Worm (Caenorhabditis elegans): ENCODE data around the gene nhr-127.

The nhr-127 gene

DNA sequence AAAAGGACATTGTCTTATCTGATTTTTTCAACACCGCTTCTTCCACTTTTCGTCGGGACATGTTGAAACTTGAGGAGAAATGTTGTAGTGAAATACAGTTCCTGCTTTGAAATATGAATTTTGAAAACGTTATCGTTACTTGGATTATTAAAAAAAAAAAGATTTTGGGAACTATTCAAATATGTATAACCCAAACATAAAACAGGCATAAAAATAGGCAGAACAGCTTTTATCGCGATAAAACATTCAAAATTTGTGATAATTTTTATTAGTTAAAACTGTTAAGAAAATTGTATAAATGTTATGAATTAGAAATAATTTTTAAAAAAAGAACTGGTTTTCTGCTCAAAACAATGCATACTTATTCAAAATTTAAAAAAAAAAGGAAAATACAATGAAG lies 3.4 kb upstream of the nhr-127 start, which contains the start of gene bgnt-1.3:
bgnt-1.3 (minus strand) TSS at position 101 of the 400 bp plus-strand sequence.
- no peak for TF ChIP-seq zip-8 (tag; optimal IDR thresholded peaks at IDR 0.05)
- TF ChIP-seq blmp-1 (tag; optimal IDR thresholded peaks at IDR 0.05): no peak
- no peak for TF ChIP-seq ceh-83 (GFP tag; optimal IDR thresholded peaks at IDR 0.05)
- TF ChIP-seq mep-1 (tag; optimal IDR thresholded peaks at IDR 0.05): no peak
- TF ChIP-seq lin-13 (tag; optimal IDR thresholded peaks at IDR 0.05): no peak
- no peak for TF ChIP-seq pha-4 (tag; optimal IDR thresholded peaks at IDR 0.05)
- no peak for TF ChIP-seq nhr-237 (tag; optimal IDR thresholded peaks at IDR 0.05)
- no peak for TF ChIP-seq tbx-8 (GFP tag; optimal IDR thresholded peaks at IDR 0.05)
- TF ChIP-seq ztf-11 (tag; optimal IDR thresholded peaks at IDR 0.05): no peak
- no peak for TF ChIP-seq cnd-1 (tag; optimal IDR thresholded peaks at IDR 0.05)
- no peak for TF ChIP-seq nhr-12 (tag; optimal IDR thresholded peaks at IDR 0.05)
- TF ChIP-seq nhr-28 (tag; optimal IDR thresholded peaks at IDR 0.05): no peak
- TF ChIP-seq unc-120 (tag; optimal IDR thresholded peaks at IDR 0.05; ENCODE audit: poor library complexity, severe bottlenecking): no peak
- TF ChIP-seq nhr-2 (tag; optimal IDR thresholded peaks at IDR 0.05): no peak

DNA sequence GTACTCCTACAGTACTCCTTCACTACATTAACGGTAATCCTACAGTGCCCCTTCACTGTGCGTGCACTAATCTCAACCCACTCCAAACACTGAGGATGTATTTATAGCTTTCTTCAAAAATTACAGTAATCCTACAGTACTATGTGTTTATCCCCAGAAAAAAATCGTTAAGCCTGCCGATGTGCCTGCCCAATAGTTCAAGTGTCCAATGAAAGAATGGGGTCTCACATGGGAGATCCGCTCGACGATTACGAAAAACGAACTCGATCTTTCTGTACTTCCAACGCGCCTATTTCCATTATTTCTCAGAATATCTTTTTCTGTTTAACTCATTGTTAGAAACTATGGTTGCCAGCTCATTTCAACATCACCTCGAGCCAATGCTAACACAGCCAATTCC lies 1.6 kb upstream of the nhr-127 start, which contains the start of gene nhr-218:
nhr-218 (plus strand) TSS at position 301 of the 400 bp plus-strand sequence.
- TF ChIP-seq ham-2 (GFP tag; optimal IDR thresholded peaks at IDR 0.05) (no peak), ceh-39 (tag; optimal IDR thresholded peaks at IDR 0.05) (no peak), nhr-2 (tag; optimal IDR thresholded peaks at IDR 0.05) (no peak), mep-1 (tag; optimal IDR thresholded peaks at IDR 0.05) (no peak), lin-13 (tag; optimal IDR thresholded peaks at IDR 0.05) (no peak), blmp-1 (tag; optimal IDR thresholded peaks at IDR 0.05) (no peak), ceh-43 (GFP tag; optimal IDR thresholded peaks at IDR 0.05) (no peak), nhr-237 (tag; optimal IDR thresholded peaks at IDR 0.05) (no peak), elt-1 (tag; optimal IDR thresholded peaks at IDR 0.05; ENCODE audit: borderline replicate concordance, insufficient read depth) (no peak), snpc-4 (tag; optimal IDR thresholded peaks at IDR 0.05) (no peak), hlh-1 (tag; optimal IDR thresholded peaks at IDR 0.05) (no peak), elt-3 (tag; optimal IDR thresholded peaks at IDR 0.05) (no peak), sptf-1 (tag; optimal IDR thresholded peaks at IDR 0.05) (no peak), ces-1 (GFP tag; optimal IDR thresholded peaks at IDR 0.05) (no peak), mls-2 (tag; optimal IDR thresholded peaks at IDR 0.05) (no peak), nhr-12 (tag; optimal IDR thresholded peaks at IDR 0.05) (no peak), nhr-28 (tag; optimal IDR thresholded peaks at IDR 0.05) (no peak), sem-2 (GFP tag; optimal IDR thresholded peaks at IDR 0.05) (no peak)

DNA sequence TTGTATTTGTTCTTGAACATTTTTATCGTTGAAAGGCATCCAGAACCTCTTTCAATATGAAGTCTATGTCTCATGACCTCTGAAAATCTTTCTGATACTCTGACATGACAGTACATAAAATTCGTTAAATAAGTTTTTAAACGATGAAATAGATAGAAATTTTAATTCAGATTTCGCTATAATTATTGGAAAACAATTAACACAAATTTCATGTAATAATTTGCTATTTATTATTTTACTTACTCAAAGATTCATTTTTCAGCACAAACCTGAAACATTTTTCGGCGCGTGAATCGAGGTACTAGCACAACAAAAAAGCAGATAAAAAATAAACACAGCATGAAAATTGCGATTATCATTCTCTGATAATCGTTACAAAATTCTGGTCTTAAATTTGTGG lies 6.7 kb downstream of the nhr-127 start, which contains the start of gene T13F3.4:
T13F3.4 (minus strand) TSS at position 101 of the 400 bp plus-strand sequence.
- no peak for TF ChIP-seq hlh-1 (tag; optimal IDR thresholded peaks at IDR 0.05)
- no peak for TF ChIP-seq unc-120 (tag; optimal IDR thresholded peaks at IDR 0.05; ENCODE audit: poor library complexity, severe bottlenecking)

DNA sequence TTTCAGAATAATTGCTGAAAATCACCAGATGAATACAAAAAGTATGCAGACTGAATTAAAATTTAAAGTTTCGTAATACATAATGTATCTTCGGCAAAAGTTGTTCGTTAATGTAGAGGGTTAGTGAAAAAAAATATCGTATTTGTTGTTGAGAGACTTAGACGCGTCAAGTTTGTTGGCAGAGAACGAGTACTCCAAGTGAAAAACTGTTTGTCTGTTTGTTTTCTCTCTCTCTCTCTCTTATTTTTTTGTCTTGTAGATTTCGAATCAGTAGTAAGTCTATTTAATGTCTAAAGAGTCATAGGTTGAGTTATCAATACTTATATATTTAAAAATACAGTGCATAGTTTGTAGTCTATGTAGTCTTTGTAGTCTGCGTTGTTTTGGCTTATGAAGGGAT lies 9.8 kb downstream of the nhr-127 start, which contains the start of the genes fbxa-2 and T13F3.8:
fbxa-2 (minus strand) TSS at position 101 of the 400 bp plus-strand sequence.
T13F3.8 (plus strand) TSS at position 245 of the 400 bp plus-strand sequence.
- TF ChIP-seq ztf-11 (tag; optimal IDR thresholded peaks at IDR 0.05) (no peak), unc-39 (tag; optimal IDR thresholded peaks at IDR 0.05) (no peak), nhr-237 (tag; optimal IDR thresholded peaks at IDR 0.05) (no peak), mep-1 (tag; optimal IDR thresholded peaks at IDR 0.05) (no peak), elt-1 (tag; optimal IDR thresholded peaks at IDR 0.05; ENCODE audit: borderline replicate concordance, insufficient read depth) (no peak), pha-4 (tag; optimal IDR thresholded peaks at IDR 0.05) (no peak), sptf-1 (tag; optimal IDR thresholded peaks at IDR 0.05) (no peak), nhr-76 (tag; optimal IDR thresholded peaks at IDR 0.05) (no peak), tbx-8 (GFP tag; optimal IDR thresholded peaks at IDR 0.05) (no peak), snpc-4 (tag; optimal IDR thresholded peaks at IDR 0.05) (no peak), zip-8 (tag; optimal IDR thresholded peaks at IDR 0.05) (no peak), ceh-39 (tag; optimal IDR thresholded peaks at IDR 0.05) (no peak), ceh-83 (GFP tag; optimal IDR thresholded peaks at IDR 0.05) (no peak), mab-5 (tag; optimal IDR thresholded peaks at IDR 0.05) (no peak)

ce11 chrV:16271121-16271520 lies 11.3 kb downstream of the nhr-127 start, which contains the start of gene T13F3.6:
TSS of gene T13F3.6 (minus strand) at chrV:16271221.
- TF ChIP-seq elt-1 (tag; optimal IDR thresholded peaks at IDR 0.05; ENCODE audit: borderline replicate concordance, insufficient read depth): no peak
- TF ChIP-seq blmp-1 (tag; optimal IDR thresholded peaks at IDR 0.05): no peak
- no peak for TF ChIP-seq lin-32 (GFP tag; optimal IDR thresholded peaks at IDR 0.05)
- no peak for TF ChIP-seq pha-4 (tag; optimal IDR thresholded peaks at IDR 0.05)
- TF ChIP-seq nhr-76 (tag; optimal IDR thresholded peaks at IDR 0.05): no peak
- TF ChIP-seq mls-2 (tag; optimal IDR thresholded peaks at IDR 0.05): no peak
- TF ChIP-seq zip-8 (tag; optimal IDR thresholded peaks at IDR 0.05): no peak
- no peak for TF ChIP-seq unc-62 (GFP tag; optimal IDR thresholded peaks at IDR 0.05)
